Fruit fly (Drosophila melanogaster) whole organism: ENCODE results near the gene CG34462.

Experiments
- CG8478 ChIP-seq: fragments of >200 bp; optimal IDR thresholded peaks from 2 replicates; lab custom pipeline; 2018; ENCODE audit warnings: inconsistent platforms
- Dll ChIP-seq: fragments of >200 bp; optimal IDR thresholded peaks from 2 replicates; lab custom pipeline; 2017
- EcR ChIP-seq, 2 experiments: fragments of >200 bp; optimal IDR thresholded peaks; 2 replicates each; lab custom pipeline; 2017; ENCODE audit warnings: missing biosample characterization in 2 of 2, missing genetic modification characterization in 2 of 2, missing genetic modification reagents in 2 of 2
- pan ChIP-seq: fragments of >200 bp; optimal IDR thresholded peaks from 2 replicates; lab custom pipeline; 2017
- psq ChIP-seq: fragments of >200 bp; optimal IDR thresholded peaks from 2 replicates; lab custom pipeline; 2017
- usp ChIP-seq: fragments of >200 bp; optimal IDR thresholded peaks from 2 replicates; lab custom pipeline; 2017; ENCODE audit warnings: missing biosample characterization, missing genetic modification characterization, mixed read lengths

CG34462 gene

dm6 chr3L:8328283-8328682, at the start of gene CG34462:
CG34462 (plus strand) TSS chr3L:8328583.
- TF ChIP-seq psq: no peak
- no peak for TF ChIP-seq Dll
- no peak for TF ChIP-seq EcR (GFP tag; optimal IDR thresholded peaks at IDR 0.05; lab: Kevin White, UChicago)
- TF ChIP-seq pan (lab: Kevin White, UChicago): no peak
- TF ChIP-seq CG8478 (lab: Kevin White, UChicago): no peak
- no peak for TF ChIP-seq usp

dm6 chr3L:8284651-8285050, 43.7 kb upstream of the CG34462 start:
- no peak for TF ChIP-seq pan (lab: Kevin White, UChicago)
- no peak for TF ChIP-seq psq
- no peak for TF ChIP-seq Dll
- no peak for TF ChIP-seq usp
- TF ChIP-seq CG8478 (lab: Kevin White, UChicago): no peak
- TF ChIP-seq EcR (GFP tag; optimal IDR thresholded peaks at IDR 0.05; lab: Kevin White, UChicago): no peak

dm6 chr3L:8285291-8285690, 43.1 kb upstream of the CG34462 start:
- no peak for TF ChIP-seq CG8478 (lab: Kevin White, UChicago)
- TF ChIP-seq pan (lab: Kevin White, UChicago): no peak
- TF ChIP-seq EcR (GFP tag; optimal IDR thresholded peaks at IDR 0.05; lab: Kevin White, UChicago): no peak
- TF ChIP-seq usp: no peak
- TF ChIP-seq psq: no peak
- TF ChIP-seq Dll: no peak

DNA sequence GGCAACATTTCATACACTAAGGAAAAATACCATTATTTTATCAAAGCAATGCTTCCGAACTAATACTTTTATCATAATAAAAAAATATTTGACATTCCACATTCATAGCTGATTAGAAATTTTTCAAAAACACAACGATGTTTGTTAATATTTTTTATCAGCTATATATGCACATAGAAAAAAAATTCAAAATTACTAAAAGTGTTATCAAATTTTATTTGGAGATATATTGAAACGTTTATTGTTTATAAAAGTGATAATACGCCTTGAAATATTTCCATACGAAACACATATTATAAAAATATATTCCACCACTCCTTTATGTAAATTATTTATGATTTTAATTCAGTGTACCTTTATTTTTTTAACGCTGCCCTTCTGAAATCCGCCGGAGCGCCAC, 42.6 kb upstream of the CG34462 start:
- no peak for TF ChIP-seq Dll
- no peak for TF ChIP-seq pan (lab: Kevin White, UChicago)
- no peak for TF ChIP-seq psq
- TF ChIP-seq usp: no peak
- no peak for TF ChIP-seq CG8478 (lab: Kevin White, UChicago)
- TF ChIP-seq EcR (GFP tag; optimal IDR thresholded peaks at IDR 0.05; lab: Kevin White, UChicago): no peak

dm6 chr3L:8286397-8286796, 42.0 kb upstream of the CG34462 start:
- TF ChIP-seq psq (no peak), Dll (no peak), usp (no peak)

dm6 chr3L:8288396-8288795, 40.0 kb upstream of the CG34462 start:
- no peak for TF ChIP-seq psq

dm6 chr3L:8289336-8290258, 38.8 kb upstream of the CG34462 start, which contains the start of gene cert:
cert (minus strand) TSS chr3L:8289870.
- TF ChIP-seq Dll (no peak), psq (no peak), pan (lab: Kevin White, UChicago) (no peak), EcR (GFP tag; optimal IDR thresholded peaks at IDR 0.05; lab: Kevin White, UChicago) (no peak), usp (no peak), CG8478 (lab: Kevin White, UChicago) (no peak)

DNA sequence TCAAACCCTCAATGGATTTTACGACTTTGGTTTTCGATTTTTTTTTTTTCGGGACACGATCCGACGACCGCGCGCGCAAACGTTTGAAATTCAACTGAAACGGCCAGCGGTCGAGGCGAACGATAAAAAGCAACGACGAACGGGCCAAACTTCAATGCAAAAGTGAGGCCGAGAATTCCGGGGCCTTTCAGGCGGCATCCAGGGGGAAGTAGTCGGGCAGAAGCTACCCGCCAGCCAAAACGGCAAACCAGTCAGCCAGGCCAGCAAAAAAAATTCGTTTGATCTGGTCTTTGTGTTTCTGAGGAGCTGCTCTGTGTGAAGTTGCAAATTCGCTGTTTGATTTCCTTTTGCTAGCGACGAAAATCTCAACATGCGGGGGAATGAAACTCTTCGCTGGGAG, 33.2 kb upstream of the CG34462 start, which contains the start of gene CG7201:
CG7201 (minus strand) TSS at position 101 of the 400 bp plus-strand sequence.
- no peak for TF ChIP-seq Dll
- no peak for TF ChIP-seq EcR (GFP tag; optimal IDR thresholded peaks at IDR 0.05; lab: Kevin White, UChicago)
- no peak for TF ChIP-seq usp
- TF ChIP-seq CG8478 (lab: Kevin White, UChicago): no peak

DNA sequence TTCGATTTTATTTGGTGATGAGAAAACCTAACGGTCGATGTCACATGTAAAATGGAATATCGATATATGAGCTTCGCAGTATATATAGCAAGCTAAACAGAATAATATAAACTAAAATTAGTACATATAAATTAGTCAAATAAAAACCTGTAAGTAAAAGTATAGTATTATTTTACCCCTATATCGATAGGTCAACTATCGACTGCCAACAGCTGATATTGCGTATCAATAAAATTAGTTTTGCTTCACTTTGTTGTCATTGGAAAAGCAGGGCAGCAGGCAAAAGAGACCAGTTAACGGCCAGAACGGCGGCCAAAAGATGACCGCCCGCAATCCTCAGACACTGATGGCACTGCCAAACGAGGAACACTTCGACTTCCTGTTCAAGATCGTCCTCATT, 31.4 kb upstream of the CG34462 start, which contains the start of gene Rab19:
Rab19 (plus strand) TSS at position 78 of the 400 bp plus-strand sequence.
- TF ChIP-seq pan (lab: Kevin White, UChicago) (no peak), Dll (no peak), EcR (GFP tag; optimal IDR thresholded peaks at IDR 0.05; lab: Kevin White, UChicago) (no peak), psq (no peak), CG8478 (lab: Kevin White, UChicago) (no peak), usp (no peak)

DNA sequence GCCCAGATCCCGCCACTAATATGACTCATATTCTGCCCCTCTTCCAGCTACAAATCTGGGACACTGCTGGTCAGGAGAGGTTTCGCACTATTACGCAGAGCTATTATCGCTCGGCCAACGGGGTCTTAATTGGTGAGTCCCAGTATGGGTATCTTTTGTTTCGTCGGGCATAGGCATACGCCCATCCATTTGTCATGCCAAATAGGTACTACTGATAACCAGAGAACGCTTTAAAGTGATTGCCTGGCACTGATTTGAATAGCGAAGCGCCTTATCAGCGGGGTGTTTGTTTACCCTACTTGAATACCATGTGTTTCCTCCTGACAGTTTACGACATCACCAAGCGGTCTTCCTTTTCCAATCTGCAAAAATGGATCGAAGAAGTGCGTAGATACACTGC, 30.9 kb upstream of the CG34462 start:
- no peak for TF ChIP-seq Dll
- no peak for TF ChIP-seq usp
- peak; percentile 5 for TF ChIP-seq pan (lab: Kevin White, UChicago)
- TF ChIP-seq EcR (GFP tag; optimal IDR thresholded peaks at IDR 0.05; lab: Kevin White, UChicago): no peak

DNA sequence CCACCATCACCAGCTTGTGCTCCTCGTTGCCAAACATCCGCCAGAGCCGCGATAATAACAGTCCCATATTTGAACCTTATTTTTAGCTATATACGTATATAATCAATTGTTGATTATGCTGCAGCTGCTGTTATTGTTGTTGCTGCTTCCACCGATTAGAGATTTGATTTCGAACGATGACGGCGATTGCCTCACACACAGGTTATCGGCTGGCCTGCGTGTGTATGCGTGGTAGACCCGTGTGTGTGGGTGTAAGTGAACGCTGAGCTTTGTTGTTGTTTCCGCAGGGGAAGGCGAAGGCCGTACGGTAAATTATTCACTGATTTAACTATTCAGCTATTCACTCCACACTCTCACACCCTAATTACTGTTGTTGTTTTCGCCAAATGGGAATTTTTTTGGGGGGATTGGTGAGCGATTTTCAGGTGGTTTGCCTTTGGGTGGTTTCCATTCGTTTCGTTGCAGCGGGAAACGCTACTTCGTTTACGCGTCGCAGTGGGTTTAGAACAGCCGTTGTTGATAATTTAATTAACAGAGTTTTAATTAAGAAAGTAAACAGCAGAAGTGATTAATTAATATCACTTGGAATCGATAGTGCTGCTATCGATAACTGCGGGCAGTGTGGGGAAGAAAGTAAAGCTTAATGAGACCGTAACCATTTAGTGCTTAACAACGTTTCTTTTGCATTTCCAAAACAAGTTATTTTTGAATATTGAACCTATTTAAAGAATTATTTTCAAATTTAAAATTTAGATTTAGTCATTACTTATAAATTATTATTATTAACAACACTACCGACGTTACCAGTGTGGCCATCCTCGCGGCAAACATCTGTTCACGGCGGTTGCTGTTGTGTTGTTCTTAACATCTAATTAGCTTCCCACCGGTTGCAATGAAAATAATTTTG, 28.9 kb upstream of the CG34462 start, which contains the start of the genes Arl5 and CG13671:
Arl5 (minus strand) TSS at position 616 of the 907 bp plus-strand sequence.
CG13671 (plus strand) TSS at position 841 of the 907 bp plus-strand sequence.
- TF ChIP-seq Dll: no peak
- no peak for TF ChIP-seq psq
- no peak for TF ChIP-seq usp
- TF ChIP-seq EcR (GFP tag; optimal IDR thresholded peaks at IDR 0.05; lab: Kevin White, UChicago): no peak
- TF ChIP-seq pan (lab: Kevin White, UChicago): no peak
- no peak for TF ChIP-seq CG8478 (lab: Kevin White, UChicago)

- TF ChIP-seq Dll (no peak), usp (no peak), psq (no peak), EcR (GFP tag; optimal IDR thresholded peaks at IDR 0.05; lab: Kevin White, UChicago) (no peak), pan (lab: Kevin White, UChicago) (no peak), CG8478 (lab: Kevin White, UChicago) (no peak)
These were observed 24.5 kb upstream of the CG34462 start, which contains the start of the genes CG7194 and Sbp2 for dm6 chr3L:8303912-8304311. CG7194 (minus strand) TSS chr3L:8304059. Sbp2 (plus strand) TSS chr3L:8304157.
